Worm (Caenorhabditis elegans): Measurements from ENCODE around the gene scl-8.

ce11 chrIV:13032153-13032552 lies 39.4 kb upstream of the scl-8 start:
- TF ChIP-seq unc-86 (tag; optimal IDR thresholded peaks at IDR 0.05) (no peak), ztf-11 (tag; optimal IDR thresholded peaks at IDR 0.05) (no peak), nhr-71 (tag; optimal IDR thresholded peaks at IDR 0.05) (no peak), snpc-4 (tag; optimal IDR thresholded peaks at IDR 0.05) (no peak), fos-1 (tag; optimal IDR thresholded peaks at IDR 0.05) (no peak)
